Fruit fly (Drosophila melanogaster): ENCODE data around the gene CG4230.

CG4230 gene

DNA sequence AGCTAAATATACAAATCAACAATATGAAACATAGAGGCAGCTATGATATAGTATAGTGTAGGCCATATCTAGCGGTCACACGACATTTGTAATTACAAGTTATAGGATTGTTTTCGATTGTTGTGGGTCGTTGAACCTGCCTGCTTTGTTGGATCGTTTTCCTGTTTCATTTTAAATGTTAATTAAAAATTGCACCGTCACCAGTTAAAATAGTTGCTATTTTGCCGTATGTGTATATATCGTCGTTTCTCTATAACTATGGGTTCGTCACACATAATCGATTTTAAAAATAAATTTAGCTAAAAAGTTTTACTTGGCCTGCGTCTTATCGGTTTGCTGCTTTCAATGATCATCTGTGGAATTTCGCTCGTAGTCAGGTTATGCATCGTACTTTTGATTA lies 23.7 kb upstream of the CG4230 start:
- TF ChIP-seq CG8478 (optimal IDR thresholded peaks at IDR 0.05) (no peak), CTCF (optimal IDR thresholded peaks at IDR 0.05) (no peak)

DNA sequence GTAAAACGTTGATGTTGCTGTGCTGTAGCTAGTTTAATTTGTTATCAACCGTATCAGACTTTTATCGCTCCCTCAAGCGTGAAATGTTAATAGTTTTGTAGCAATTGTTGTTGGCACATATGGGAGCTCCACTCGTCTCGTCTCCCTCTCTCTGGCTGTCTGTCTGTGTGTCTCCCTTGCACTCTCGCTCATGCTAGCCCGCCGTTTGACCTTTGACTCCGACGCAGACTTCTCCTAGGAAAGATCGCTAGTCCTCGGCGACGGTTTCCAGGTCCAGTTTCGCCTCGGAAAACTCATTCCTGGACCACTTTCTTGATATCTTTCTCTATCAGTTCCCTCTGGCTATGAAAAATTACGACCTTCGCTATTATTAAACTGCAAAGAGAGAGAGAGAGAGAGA lies 16.8 kb upstream of the CG4230 start:
- no peak for TF ChIP-seq CG8478 (optimal IDR thresholded peaks at IDR 0.05)
- TF ChIP-seq CTCF (optimal IDR thresholded peaks at IDR 0.05): no peak

DNA sequence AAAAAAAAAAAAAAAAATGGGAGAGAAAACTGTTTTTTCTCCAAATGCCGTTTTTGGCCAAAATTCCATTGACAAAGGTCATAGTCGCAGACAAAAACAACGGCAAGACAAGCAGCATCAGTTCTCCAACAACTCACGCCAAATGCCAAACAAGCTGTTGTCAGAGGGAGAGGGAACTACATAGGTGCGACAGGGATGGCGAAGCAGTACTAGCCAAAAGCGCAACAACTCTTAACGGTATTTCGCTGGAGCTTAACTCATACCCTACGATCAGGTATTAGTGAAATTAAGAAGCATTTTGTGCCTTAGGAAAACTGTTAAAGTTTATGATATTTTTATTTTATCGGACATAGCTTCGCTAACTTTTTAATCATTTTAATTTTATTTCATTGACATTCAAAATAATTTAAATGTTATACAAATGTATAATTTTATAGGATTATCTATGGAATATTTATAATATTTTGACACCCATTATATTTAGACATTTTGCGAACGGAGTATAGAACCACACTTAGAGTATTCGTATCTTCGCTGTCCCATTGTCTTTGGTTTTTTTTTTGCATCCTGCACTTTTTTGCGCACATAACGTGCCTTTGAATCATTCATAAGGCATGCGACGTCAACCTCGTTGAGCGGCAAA lies 15.7 kb upstream of the CG4230 start:
- TF ChIP-seq CG8478 (optimal IDR thresholded peaks at IDR 0.05): no peak

DNA sequence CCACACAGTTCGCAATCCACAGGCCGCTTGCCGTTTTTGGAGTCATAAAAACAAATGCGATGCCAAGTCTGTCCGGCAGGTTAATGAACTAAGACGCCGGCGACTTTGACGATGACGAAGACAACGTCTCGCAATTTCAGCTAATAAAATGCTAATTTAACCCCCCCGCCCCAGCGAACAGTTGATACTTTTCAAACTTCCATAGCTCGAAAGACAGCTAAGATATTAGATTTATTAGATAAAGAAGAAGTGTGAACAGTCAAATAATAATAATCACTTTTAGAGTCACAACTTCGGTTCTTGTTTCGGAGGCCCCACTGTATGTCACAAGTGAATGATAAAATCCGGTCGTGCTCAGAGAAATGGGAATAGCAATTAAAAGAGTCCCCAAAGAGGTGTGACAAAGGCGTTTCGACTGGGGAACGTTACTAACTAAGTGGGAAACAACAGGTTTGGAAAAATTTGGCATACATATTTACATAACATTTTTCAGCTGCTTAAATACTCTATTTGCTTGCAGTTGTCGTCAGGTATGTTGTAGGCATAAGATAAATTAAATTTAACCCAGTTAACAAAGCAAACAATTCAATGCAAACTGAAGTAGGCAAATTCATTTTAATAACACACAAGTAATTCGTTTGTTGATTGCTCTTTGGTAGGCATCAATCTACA lies 11.3 kb upstream of the CG4230 start:
- TF ChIP-seq CTCF (optimal IDR thresholded peaks at IDR 0.05) (no peak), CG8478 (optimal IDR thresholded peaks at IDR 0.05) (no peak)

DNA sequence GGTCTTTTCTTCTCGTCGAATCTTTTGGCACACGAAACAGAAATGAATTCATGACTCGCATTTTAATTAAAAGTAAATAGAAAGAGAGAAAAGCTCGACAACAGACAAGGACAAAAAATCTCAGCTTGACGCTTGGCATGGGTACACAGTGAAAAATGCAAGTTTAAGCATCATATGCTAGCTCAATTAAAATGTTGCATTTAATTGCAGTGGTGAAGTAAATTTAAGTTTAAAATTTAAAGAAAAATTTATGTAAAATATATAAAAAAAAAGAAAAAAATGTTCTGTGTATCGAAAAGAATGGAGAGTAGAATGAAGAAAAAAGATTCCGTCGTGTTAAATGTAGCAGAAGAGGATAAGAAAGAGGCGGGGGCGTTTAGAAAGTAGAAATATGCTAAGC lies 10.5 kb upstream of the CG4230 start:
- TF ChIP-seq CTCF (optimal IDR thresholded peaks at IDR 0.05) (no peak), CG8478 (optimal IDR thresholded peaks at IDR 0.05) (no peak)

DNA sequence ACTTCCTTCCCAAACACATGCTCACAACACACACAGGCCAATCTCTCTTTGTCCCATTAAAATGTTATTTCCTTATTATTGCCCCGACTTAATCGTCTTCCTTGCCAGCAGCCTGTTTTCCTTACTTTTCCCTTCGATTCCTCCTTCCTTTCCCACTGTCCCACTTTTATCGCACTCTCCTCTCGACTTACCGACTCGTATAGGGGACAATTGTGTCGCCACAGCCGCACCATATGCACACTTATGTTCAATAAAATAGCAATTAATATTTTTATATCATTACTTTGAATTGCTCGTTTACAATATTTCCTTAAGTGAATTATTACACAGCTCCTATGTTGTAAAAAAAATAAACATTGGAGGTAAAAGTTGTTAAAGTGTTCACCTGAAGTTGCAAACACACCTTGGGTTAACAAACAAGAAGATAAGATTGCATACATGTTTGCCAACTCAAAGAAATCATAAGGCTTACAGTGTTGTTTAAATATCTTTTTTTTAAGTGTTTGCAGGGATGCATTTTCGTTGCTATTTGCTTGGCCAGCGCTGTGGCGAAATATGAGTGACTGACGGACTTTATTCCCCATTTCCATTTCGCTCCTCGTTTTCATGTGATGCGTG lies 9.0 kb upstream of the CG4230 start:
- TF ChIP-seq CTCF (optimal IDR thresholded peaks at IDR 0.05) (no peak), CG8478 (optimal IDR thresholded peaks at IDR 0.05) (no peak)

DNA sequence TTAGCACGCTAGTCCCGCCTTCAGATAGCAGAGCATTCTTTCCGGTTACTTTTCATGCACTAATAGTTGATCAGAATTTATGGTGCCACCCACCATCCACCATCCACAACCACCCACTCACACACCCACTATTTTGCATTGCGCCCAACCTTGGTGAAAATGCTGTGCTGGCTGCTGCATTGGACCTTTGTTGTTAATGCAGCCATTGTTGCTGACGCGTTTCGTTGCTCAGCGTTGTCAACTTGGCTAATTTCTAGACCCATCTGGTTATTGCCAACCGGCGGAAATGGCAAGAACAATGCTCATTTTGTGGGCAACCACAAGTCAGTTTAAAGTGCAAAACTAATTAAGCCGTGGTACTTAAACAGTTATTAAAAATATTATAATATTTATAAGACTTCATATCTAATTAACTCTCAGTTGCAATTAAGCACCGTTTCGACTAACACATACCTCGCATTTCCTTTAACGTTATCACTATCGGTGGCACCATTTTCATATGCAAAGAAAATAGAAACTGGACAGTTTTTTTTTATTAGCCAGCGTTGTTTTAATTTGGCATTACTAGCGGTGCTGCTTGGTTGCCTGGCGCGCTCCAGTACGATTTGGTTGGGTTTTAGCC lies 7.3 kb upstream of the CG4230 start:
- TF ChIP-seq CTCF (optimal IDR thresholded peaks at IDR 0.05) (no peak), CG8478 (optimal IDR thresholded peaks at IDR 0.05) (no peak)

dm6 chr2L:5089642-5090041 lies 6.4 kb upstream of the CG4230 start:
- TF ChIP-seq CTCF (optimal IDR thresholded peaks at IDR 0.05) (no peak), CG8478 (optimal IDR thresholded peaks at IDR 0.05) (no peak)

DNA sequence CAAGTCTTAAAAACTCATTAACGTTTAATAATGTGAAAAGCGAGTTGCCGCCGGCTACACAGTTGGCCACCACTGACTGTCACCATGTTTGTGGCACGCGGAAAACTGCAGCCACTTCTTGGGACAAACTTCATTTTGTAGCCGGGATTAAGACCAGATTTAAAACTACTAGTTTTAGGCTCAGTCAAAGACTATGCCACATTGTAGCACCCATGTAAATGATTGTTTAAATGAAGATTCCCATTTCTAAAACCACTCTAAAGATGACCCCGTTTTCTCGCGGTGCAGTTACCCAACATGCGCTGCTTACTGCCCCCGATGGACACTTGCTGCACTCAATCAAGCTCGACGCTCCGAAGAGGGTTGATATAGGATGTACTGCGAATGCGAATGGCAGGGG lies 5.7 kb upstream of the CG4230 start:
- TF ChIP-seq CG8478 (optimal IDR thresholded peaks at IDR 0.05) (no peak), CTCF (optimal IDR thresholded peaks at IDR 0.05) (no peak)

dm6 chr2L:5092145-5092544 lies 3.9 kb upstream of the CG4230 start:
- no peak for TF ChIP-seq CTCF (optimal IDR thresholded peaks at IDR 0.05)
- no peak for TF ChIP-seq CG8478 (optimal IDR thresholded peaks at IDR 0.05)

- TF ChIP-seq CTCF (optimal IDR thresholded peaks at IDR 0.05): no peak
- TF ChIP-seq CG8478 (optimal IDR thresholded peaks at IDR 0.05): no peak
Measured at dm6 chr2L:5092597-5092991, 3.4 kb upstream of the CG4230 start.

DNA sequence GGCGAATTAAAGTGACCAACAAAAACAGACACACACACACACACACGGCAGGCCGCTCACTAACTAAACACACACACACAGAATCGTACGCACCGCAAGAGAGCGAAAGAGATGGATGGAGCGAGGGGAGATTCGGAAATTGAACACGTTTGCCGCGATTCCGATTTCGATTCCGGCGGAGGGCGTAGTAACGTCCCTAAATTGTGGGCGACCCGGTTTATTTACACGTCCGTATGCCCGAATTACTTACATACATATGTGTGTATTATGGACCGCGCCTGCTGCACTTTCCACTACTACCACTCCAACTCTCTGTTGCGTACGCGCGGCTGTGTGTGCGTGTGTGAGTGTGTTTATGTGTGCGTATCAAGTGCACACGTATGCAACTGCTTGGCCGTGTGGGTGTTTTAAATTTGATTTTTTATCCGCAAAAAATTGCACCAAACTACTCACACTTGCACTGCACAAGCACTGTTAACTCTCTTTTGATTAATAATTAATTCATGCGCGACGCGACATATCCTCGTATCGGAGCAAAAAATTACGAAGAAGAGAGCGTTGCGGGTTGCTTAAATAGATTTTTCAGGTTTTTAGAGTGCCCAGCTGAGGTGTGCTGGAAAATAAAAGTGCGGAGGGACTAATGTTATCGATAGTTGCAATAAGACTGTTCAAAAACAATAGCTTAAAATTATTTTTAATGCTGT lies 2.9 kb upstream of the CG4230 start, which contains the start of gene Pgant5:
Pgant5 (minus strand) TSS at position 601 of the 704 bp plus-strand sequence.
- TF ChIP-seq CTCF (optimal IDR thresholded peaks at IDR 0.05): no peak
- no peak for TF ChIP-seq CG8478 (optimal IDR thresholded peaks at IDR 0.05)

dm6 chr2L:5093772-5094350 lies 2.2 kb upstream of the CG4230 start, which contains the start of gene CG5828:
Gene CG5828, plus strand, starts transcription at chr2L:5093976.
- TF ChIP-seq CG8478 (optimal IDR thresholded peaks at IDR 0.05): no peak
- no peak for TF ChIP-seq CTCF (optimal IDR thresholded peaks at IDR 0.05)

DNA sequence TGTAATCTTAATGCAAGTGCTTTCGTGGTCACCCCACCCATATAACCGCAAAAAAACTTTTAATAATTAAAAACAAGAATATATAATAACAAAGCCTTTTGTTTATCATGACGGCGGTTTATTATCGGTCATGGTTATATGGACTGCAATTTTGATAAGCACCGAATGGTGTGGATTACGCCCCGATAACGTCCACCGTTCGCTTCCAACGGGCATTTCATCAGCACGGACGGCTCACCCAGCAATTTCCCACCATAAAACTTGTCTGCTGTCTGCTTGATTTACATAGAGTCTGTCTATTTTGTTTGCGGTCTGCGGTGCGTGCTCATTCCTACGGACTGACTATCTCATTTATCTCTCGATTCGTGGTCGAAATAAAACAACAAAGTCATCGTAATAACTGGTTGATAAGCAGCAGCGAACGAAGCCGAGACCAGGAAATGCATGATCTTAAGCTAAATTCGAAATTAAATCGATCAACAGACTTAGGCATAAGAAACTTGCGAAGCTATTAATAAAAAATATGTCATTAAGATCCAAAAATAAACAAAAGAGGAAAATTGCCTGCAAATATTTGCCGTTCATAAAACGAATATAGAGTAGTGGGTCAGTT lies 571 bp upstream of the CG4230 start:
- TF ChIP-seq CG8478 (optimal IDR thresholded peaks at IDR 0.05) (no peak), CTCF (optimal IDR thresholded peaks at IDR 0.05) (no peak)

Measured in S2 (cell line).